Worm (Caenorhabditis elegans) whole organism, midembryonic: ENCODE results near the gene unc-82.
"Not testable (repeated sequence)": the region's sequence is repeated elsewhere in the genome, so short reads cannot be mapped to it uniquely, and the experiment has no call there.

Source experiments
- T22C8.4 ChIP-seq: fragments of 200-800 bp; sonication (Bioruptor generic); IDR thresholded peaks from 2 replicates; pipeline ENCODE4 v1.3.6; 2022; ENCODE audit warnings: missing genetic modification characterization, missing compliant biosample characterization
- cog-1 ChIP-seq: sonication (generic microtip); optimal IDR thresholded peaks from 2 replicates; lab custom pipeline; 2016; ENCODE audit warnings: missing genetic modification characterization, missing compliant biosample characterization
- flt-1 ChIP-seq: fragments of 200-800 bp; sonication (Bioruptor generic); IDR thresholded peaks from 2 replicates; pipeline ENCODE4 v1.3.6; 2022; ENCODE audit warnings: missing genetic modification characterization, missing compliant biosample characterization
- klf-2 ChIP-seq: fragments of 200-800 bp; sonication (Bioruptor generic); conservative IDR thresholded peaks from 2 replicates; pipeline ENCODE4 v1.3.6; 2022; ENCODE audit warnings: missing genetic modification reagents, missing genetic modification characterization, missing compliant biosample characterization
- med-1 ChIP-seq: sonication (generic microtip); optimal IDR thresholded peaks from 2 replicates; lab custom pipeline; 2017; ENCODE audit warnings: missing genetic modification characterization, mild to moderate bottlenecking, missing compliant biosample characterization, antibody characterized with exemption, missing genetic modification reagents; ENCODE audit not compliant: insufficient read depth
- ref-1 ChIP-seq: fragments of 200-800 bp; sonication (Bioruptor generic); conservative IDR thresholded peaks from 2 replicates; pipeline ENCODE4 v1.3.6; 2022; ENCODE audit warnings: missing genetic modification reagents, missing genetic modification characterization, missing compliant biosample characterization
- tab-1 ChIP-seq: fragments of 200-800 bp; sonication (Bioruptor generic); IDR thresholded peaks from 2 replicates; pipeline ENCODE4 v1.3.6; 2022; ENCODE audit warnings: missing genetic modification characterization, missing compliant biosample characterization
- ztf-23 ChIP-seq: fragments of 200-800 bp; sonication (Bioruptor generic); IDR thresholded peaks from 2 replicates; pipeline ENCODE4 v1.3.6; 2022; ENCODE audit warnings: missing genetic modification reagents, missing genetic modification characterization, missing compliant biosample characterization
- ztf-29 ChIP-seq: fragments of 200-800 bp; sonication (Bioruptor generic); IDR thresholded peaks from 2 replicates; pipeline ENCODE4 v1.3.6; 2022; ENCODE audit warnings: missing genetic modification reagents, missing genetic modification characterization, missing compliant biosample characterization

Gene unc-82

DNA sequence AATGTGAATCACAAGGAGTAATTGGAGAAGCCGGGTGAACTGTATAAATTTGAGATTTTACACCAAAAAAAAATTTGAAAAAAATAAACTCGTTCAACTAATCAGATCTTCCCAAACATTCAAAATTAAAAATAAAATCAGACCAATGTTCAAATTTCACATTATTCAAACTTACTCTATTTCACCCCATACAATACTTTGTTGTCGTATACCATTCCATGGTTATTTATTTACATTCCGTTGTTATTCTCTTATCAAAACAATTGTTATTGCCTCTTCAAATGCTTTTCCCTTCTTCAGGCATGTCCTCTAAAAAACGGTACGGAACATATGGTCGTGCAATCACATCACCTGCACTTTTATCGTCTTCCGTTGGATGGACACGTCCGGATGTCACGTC is at the start of gene unc-82:
Gene unc-82, plus strand, starts transcription at position 301 of the 400 bp plus-strand sequence.
- TF ChIP-seq cog-1 = no peak
- TF ChIP-seq ztf-29 (GFP tag; lab: Robert Waterston, UW) = no peak
- TF ChIP-seq T22C8.4 (GFP tag; lab: Robert Waterston, UW) = no peak
- no peak for TF ChIP-seq klf-2 (GFP tag; lab: Robert Waterston, UW)
- TF ChIP-seq ztf-23 (GFP tag; lab: Robert Waterston, UW) = no peak
- TF ChIP-seq ref-1 (GFP tag; lab: Robert Waterston, UW) = no peak
- TF ChIP-seq tab-1 (GFP tag; lab: Robert Waterston, UW) = no peak

ce11 chrIV:7374847-7375246 is 49.5 kb upstream of the unc-82 start, which contains the start of gene T12B3.3:
Gene T12B3.3, plus strand, starts transcription at chrIV:7375147.
- not testable (repeated sequence) for TF ChIP-seq cog-1; ztf-23 (GFP tag; lab: Robert Waterston, UW); ztf-29 (GFP tag; lab: Robert Waterston, UW)

DNA sequence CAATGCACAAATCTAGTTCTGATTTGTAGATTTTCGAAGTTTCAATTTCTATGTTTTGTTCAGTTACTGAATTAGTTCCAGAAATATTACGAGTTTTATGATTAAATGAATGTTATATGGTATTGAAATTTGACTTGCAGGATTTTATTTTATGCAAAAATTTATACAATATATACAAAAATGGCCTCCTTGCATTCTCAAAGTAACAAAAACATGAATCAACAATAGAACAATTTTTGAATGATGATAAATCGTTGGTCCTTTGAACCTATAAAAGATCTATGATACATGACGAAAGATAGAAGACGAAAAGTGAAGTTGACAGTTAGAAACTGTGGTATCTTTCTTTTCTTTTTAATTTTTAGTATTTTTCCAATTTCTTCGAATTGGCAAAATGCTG is 47.8 kb upstream of the unc-82 start, which contains the start of gene T12B3.2:
Gene T12B3.2, plus strand, starts transcription at position 301 of the 400 bp plus-strand sequence.
- no peak for TF ChIP-seq ref-1 (GFP tag; lab: Robert Waterston, UW)
- no peak for TF ChIP-seq ztf-29 (GFP tag; lab: Robert Waterston, UW)
- no peak for TF ChIP-seq tab-1 (GFP tag; lab: Robert Waterston, UW)
- TF ChIP-seq cog-1 = no peak
- TF ChIP-seq T22C8.4 (GFP tag; lab: Robert Waterston, UW) = no peak
- no peak for TF ChIP-seq flt-1 (GFP tag; lab: Robert Waterston, UW)
- no peak for TF ChIP-seq klf-2 (GFP tag; lab: Robert Waterston, UW)
- TF ChIP-seq ztf-23 (GFP tag; lab: Robert Waterston, UW) = no peak
- TF ChIP-seq med-1 = no peak

ce11 chrIV:7381754-7382153 is 42.5 kb upstream of the unc-82 start, which contains the start of gene ptp-8:
Gene ptp-8, plus strand, starts transcription at chrIV:7382054.
- TF ChIP-seq cog-1 (no peak), T22C8.4 (GFP tag; lab: Robert Waterston, UW) (no peak), klf-2 (GFP tag; lab: Robert Waterston, UW) (no peak), ztf-29 (GFP tag; lab: Robert Waterston, UW) (no peak), flt-1 (GFP tag; lab: Robert Waterston, UW) (no peak), ref-1 (GFP tag; lab: Robert Waterston, UW) (no peak), med-1 (no peak), ztf-23 (GFP tag; lab: Robert Waterston, UW) (no peak)

DNA sequence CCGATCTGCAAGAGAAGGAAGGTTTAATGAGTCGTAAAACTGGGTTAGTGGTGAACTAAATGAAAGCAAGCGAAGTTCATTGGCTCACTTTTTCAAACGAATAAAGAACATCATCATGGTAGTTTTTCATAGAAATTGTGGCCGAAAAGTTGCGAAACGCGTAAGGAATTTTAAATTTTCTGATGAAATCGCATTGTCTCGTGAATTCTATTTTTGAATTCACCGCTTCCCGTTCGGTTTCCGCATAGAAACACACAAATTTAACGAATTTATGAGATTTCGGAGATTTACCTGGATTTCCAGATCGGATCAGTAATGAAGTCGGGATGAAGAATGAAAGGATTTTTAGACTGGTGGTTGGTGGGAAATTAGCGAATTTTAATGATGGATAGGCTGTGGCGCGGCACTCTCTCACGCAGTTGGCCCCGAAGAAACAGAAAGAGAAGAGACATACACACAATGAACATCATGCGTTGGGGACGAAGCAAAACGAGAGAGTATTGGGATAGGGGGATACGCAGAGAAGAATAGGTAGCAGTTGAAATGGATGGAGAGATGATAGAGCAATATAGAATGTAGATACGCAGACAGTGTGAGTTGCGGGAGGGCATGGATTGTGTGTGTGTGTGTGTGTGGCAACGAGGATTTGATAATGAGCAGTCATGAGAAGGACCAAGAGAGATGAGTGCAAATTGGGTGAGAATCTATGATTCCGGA is 37.3 kb upstream of the unc-82 start:
- TF ChIP-seq ztf-23 (GFP tag; lab: Robert Waterston, UW) (no peak), cog-1 (peak; percentile 24)

DNA sequence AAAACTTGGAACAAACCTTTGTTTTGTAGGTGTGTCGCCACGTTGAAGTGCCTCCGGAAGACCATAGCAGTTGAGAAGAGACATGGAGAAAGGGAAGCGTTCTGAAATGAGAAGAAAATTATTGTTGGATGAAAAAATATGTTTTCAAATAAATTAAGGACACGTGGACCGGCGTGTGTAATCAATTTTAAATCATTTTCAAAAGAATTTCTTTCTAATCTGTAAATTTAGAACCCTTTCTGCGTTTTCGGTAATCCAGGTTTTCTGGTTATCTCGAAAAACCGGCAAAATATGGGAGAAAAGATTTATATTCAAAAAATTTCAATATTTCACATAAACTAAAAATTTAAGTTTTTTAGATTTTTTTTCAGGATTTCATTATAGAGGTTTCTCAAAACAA is 35.5 kb upstream of the unc-82 start, which contains the start of gene mob-3:
Gene mob-3, minus strand, starts transcription at position 101 of the 400 bp plus-strand sequence.
- TF ChIP-seq ztf-23 (GFP tag; lab: Robert Waterston, UW) = no peak
- TF ChIP-seq klf-2 (GFP tag; lab: Robert Waterston, UW) = no peak
- TF ChIP-seq cog-1 = no peak
- no peak for TF ChIP-seq flt-1 (GFP tag; lab: Robert Waterston, UW)
- no peak for TF ChIP-seq T22C8.4 (GFP tag; lab: Robert Waterston, UW)
- no peak for TF ChIP-seq ztf-29 (GFP tag; lab: Robert Waterston, UW)

DNA sequence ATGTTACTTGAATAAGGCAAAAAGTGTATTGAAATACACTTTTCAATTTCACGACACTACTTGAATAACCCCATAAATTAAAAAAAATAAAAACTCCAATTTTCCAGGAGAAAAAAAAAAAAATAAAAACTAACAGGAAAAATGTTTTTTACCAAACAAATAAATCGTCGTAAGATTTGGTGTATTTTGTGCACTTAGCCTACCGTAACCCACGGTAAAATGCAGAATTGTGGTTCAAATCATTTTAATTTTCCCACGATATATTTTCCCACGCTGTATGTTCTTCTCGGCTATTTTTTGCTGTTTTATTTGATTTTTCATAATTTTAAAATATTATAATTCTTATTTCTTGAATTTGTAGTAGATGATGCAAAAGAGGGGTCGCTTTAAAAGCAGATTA is 34.6 kb upstream of the unc-82 start:
- TF ChIP-seq tab-1 (GFP tag; lab: Robert Waterston, UW) (no peak), klf-2 (GFP tag; lab: Robert Waterston, UW) (no peak), ref-1 (GFP tag; lab: Robert Waterston, UW) (no peak), med-1 (no peak), cog-1 (no peak), flt-1 (GFP tag; lab: Robert Waterston, UW) (no peak), ztf-29 (GFP tag; lab: Robert Waterston, UW) (no peak), ztf-23 (GFP tag; lab: Robert Waterston, UW) (no peak), T22C8.4 (GFP tag; lab: Robert Waterston, UW) (no peak)

ce11 chrIV:7390126-7390766 is 34.1 kb upstream of the unc-82 start:
- no peak for TF ChIP-seq flt-1 (GFP tag; lab: Robert Waterston, UW)
- no peak for TF ChIP-seq ref-1 (GFP tag; lab: Robert Waterston, UW)
- no peak for TF ChIP-seq klf-2 (GFP tag; lab: Robert Waterston, UW)
- no peak for TF ChIP-seq T22C8.4 (GFP tag; lab: Robert Waterston, UW)
- TF ChIP-seq med-1 = no peak
- no peak for TF ChIP-seq tab-1 (GFP tag; lab: Robert Waterston, UW)

DNA sequence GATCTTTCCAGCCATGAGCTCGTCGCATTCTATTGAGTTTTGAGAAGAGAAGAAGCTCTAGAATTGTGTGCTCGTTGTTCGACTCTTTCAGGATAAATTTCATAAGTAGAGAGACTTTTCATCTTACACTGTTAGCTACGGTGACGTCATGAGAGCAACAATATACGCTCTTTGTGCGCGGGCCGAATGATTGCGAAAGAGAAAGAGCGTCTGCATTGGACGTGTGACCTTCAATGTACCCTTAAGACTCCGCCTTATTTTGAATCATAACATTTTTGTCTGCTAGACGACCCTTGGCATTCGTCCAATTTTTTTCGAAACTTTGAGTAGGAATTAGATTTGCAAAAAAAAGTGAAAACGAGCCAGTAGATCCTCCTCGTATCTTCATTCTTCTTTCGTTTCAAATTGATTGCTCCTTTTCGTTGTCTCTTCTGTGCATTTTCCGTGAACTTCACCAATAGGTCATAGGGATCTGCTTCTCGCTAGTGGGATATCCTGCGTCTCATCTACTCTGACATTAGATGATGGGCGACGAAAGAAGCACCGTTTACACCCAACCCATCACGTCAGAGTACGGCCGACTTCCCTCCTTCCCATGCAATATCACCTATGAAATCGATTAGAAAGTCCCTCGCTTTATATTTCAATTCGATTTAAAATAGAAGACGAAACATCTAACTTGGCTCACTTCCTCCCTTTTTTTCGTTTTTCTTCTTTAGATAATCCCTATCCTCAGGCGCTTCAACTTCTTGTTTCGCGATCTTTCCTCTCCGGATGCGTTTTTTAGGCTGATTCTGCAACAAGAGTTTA is 32.6 kb upstream of the unc-82 start:
- TF ChIP-seq cog-1 = no peak
- TF ChIP-seq flt-1 (GFP tag; lab: Robert Waterston, UW) = no peak
- no peak for TF ChIP-seq klf-2 (GFP tag; lab: Robert Waterston, UW)
- no peak for TF ChIP-seq med-1
- TF ChIP-seq ztf-23 (GFP tag; lab: Robert Waterston, UW) = no peak
- TF ChIP-seq T22C8.4 (GFP tag; lab: Robert Waterston, UW) = no peak
- no peak for TF ChIP-seq ref-1 (GFP tag; lab: Robert Waterston, UW)
- TF ChIP-seq tab-1 (GFP tag; lab: Robert Waterston, UW) = no peak
- no peak for TF ChIP-seq ztf-29 (GFP tag; lab: Robert Waterston, UW)
